Fruit fly (Drosophila melanogaster) whole organism, embryonic: ENCODE data around the gene HisCl1.

Source experiments
- Ada2b ChIP-seq: fragments of 200-800 bp; sonication (Bioruptor generic); IDR thresholded peaks from 2 replicates; pipeline ENCODE4 v1.3.6; 2022; ENCODE audit warnings: missing biosample characterization, missing genetic modification characterization
- BEAF-32 ChIP-seq: fragments of 200-800 bp; sonication (Bioruptor generic); optimal IDR thresholded peaks from 3 replicates; lab custom pipeline; 2017; ENCODE audit warnings: missing biosample characterization, missing genetic modification characterization, mild to moderate bottlenecking, moderate library complexity, missing genetic modification reagents
- CG10321 ChIP-seq: fragments of 200-800 bp; sonication (Bioruptor generic); IDR thresholded peaks from 2 replicates; pipeline ENCODE4 v1.3.6; 2022; ENCODE audit warnings: missing biosample characterization, missing genetic modification characterization
- CG10565 ChIP-seq: fragments of 200-800 bp; sonication (Bioruptor generic); optimal IDR thresholded peaks from 3 replicates; lab custom pipeline; 2016; ENCODE audit warnings: missing biosample characterization, mild to moderate bottlenecking, missing genetic modification characterization
- CG13123 ChIP-seq: fragments of 200-800 bp; sonication (Bioruptor generic); optimal IDR thresholded peaks from 2 replicates; lab custom pipeline; 2016; ENCODE audit warnings: missing biosample characterization, missing genetic modification characterization
- CG14710 ChIP-seq: fragments of 200-800 bp; sonication (Bioruptor generic); optimal IDR thresholded peaks from 3 replicates; lab custom pipeline; 2019; ENCODE audit warnings: missing biosample characterization, mild to moderate bottlenecking, missing genetic modification characterization, moderate library complexity
- CG1529 ChIP-seq: fragments of 200-800 bp; sonication (Bioruptor generic); optimal IDR thresholded peaks from 3 replicates; lab custom pipeline; 2018; ENCODE audit warnings: missing biosample characterization, missing genetic modification characterization
- CG16815 ChIP-seq: fragments of 200-800 bp; sonication (Bioruptor generic); optimal IDR thresholded peaks from 3 replicates; lab custom pipeline; 2017; ENCODE audit warnings: missing biosample characterization, mild to moderate bottlenecking, missing genetic modification characterization
- CG17361 ChIP-seq: fragments of 200-800 bp; sonication (Bioruptor generic); IDR thresholded peaks from 3 replicates; pipeline ENCODE4 v1.3.6; 2022; ENCODE audit warnings: missing biosample characterization, missing genetic modification characterization
- CG18476 ChIP-seq: fragments of 200-800 bp; sonication (Bioruptor generic); optimal IDR thresholded peaks from 2 replicates; lab custom pipeline; 2016; ENCODE audit warnings: missing biosample characterization, mild to moderate bottlenecking, missing genetic modification characterization
- CG2875 ChIP-seq: fragments of 200-800 bp; sonication (Bioruptor generic); optimal IDR thresholded peaks from 2 replicates; lab custom pipeline; 2017; ENCODE audit warnings: missing biosample characterization, mild to moderate bottlenecking, missing genetic modification characterization, missing genetic modification reagents
- CG3281 ChIP-seq: fragments of 200-800 bp; sonication (Bioruptor generic); optimal IDR thresholded peaks from 3 replicates; lab custom pipeline; 2017; ENCODE audit warnings: missing biosample characterization, mild to moderate bottlenecking, missing genetic modification characterization
- CG34224 ChIP-seq: fragments of 200-800 bp; sonication (Bioruptor generic); IDR thresholded peaks from 3 replicates; pipeline ENCODE4 v1.3.6; 2022; ENCODE audit warnings: missing biosample characterization, missing genetic modification characterization; ENCODE audit not compliant: partially characterized antibody
- CG34376 ChIP-seq: fragments of 200-800 bp; sonication (Bioruptor generic); optimal IDR thresholded peaks from 2 replicates; lab custom pipeline; 2018; ENCODE audit warnings: missing biosample characterization, mild to moderate bottlenecking, missing genetic modification characterization
- CG7372 ChIP-seq: fragments of 200-800 bp; sonication (Bioruptor generic); IDR thresholded peaks from 2 replicates; pipeline ENCODE4 v1.3.6; 2022; ENCODE audit warnings: missing biosample characterization, missing genetic modification characterization
- CG7928 ChIP-seq: fragments of 200-800 bp; sonication (Bioruptor generic); optimal IDR thresholded peaks from 2 replicates; lab custom pipeline; 2017; ENCODE audit warnings: missing biosample characterization, mild to moderate bottlenecking, missing genetic modification characterization
- CG8924 ChIP-seq: fragments of 200-800 bp; optimal IDR thresholded peaks from 3 replicates; lab custom pipeline; 2019; ENCODE audit warnings: missing biosample characterization, mild to moderate bottlenecking, missing genetic modification characterization, moderate library complexity
- Dbx ChIP-seq: fragments of 200-800 bp; sonication (Bioruptor generic); IDR thresholded peaks from 3 replicates; pipeline ENCODE4 v1.3.6; 2022; ENCODE audit warnings: missing biosample characterization, missing genetic modification characterization
- Deaf1 ChIP-seq: fragments of 200-800 bp; optimal IDR thresholded peaks from 3 replicates; lab custom pipeline; 2019; ENCODE audit warnings: missing biosample characterization, mild to moderate bottlenecking, missing genetic modification characterization, moderate library complexity
- Dip2 ChIP-seq: fragments of 200-800 bp; sonication (Bioruptor generic); IDR thresholded peaks from 2 replicates; pipeline ENCODE4 v1.3.6; 2022; ENCODE audit warnings: missing biosample characterization, missing genetic modification characterization
- HLHmδ ChIP-seq: fragments of 200-800 bp; sonication (Bioruptor generic); optimal IDR thresholded peaks from 2 replicates; lab custom pipeline; 2018; ENCODE audit warnings: missing biosample characterization, mild to moderate bottlenecking, missing genetic modification characterization, moderate library complexity
- HmgZ ChIP-seq: fragments of 200-800 bp; sonication (Bioruptor generic); optimal IDR thresholded peaks from 2 replicates; lab custom pipeline; 2018; ENCODE audit warnings: missing biosample characterization, mild to moderate bottlenecking, missing genetic modification characterization
- MESR4 ChIP-seq: fragments of 200-800 bp; sonication (Bioruptor generic); optimal IDR thresholded peaks from 2 replicates; lab custom pipeline; 2018; ENCODE audit warnings: missing biosample characterization, mild to moderate bottlenecking, missing genetic modification characterization, moderate library complexity
- Mes4 ChIP-seq: fragments of 200-800 bp; sonication (Bioruptor generic); optimal IDR thresholded peaks from 2 replicates; lab custom pipeline; 2016; ENCODE audit warnings: missing biosample characterization, missing genetic modification characterization
- PHDP ChIP-seq: fragments of 200-800 bp; sonication (Bioruptor generic); optimal IDR thresholded peaks from 3 replicates; lab custom pipeline; 2018; ENCODE audit warnings: missing biosample characterization, mild to moderate bottlenecking, missing genetic modification characterization, moderate library complexity
- Pdp1 ChIP-seq, 2 experiments: fragments of 200-800 bp; sonication (Bioruptor generic); optimal IDR thresholded peaks; 3 replicates each; lab custom pipeline; 2016; ENCODE audit warnings: missing biosample characterization in 2 of 2, missing genetic modification characterization in 2 of 2, mild to moderate bottlenecking in 1 of 2, moderate library complexity in 1 of 2
- Rfx ChIP-seq: fragments of 200-800 bp; sonication (Bioruptor generic); IDR thresholded peaks from 2 replicates; pipeline ENCODE4 v1.3.6; 2022; ENCODE audit warnings: missing biosample characterization, missing genetic modification characterization
- Side ChIP-seq: fragments of 200-800 bp; sonication (Bioruptor generic); optimal IDR thresholded peaks from 2 replicates; lab custom pipeline; 2016; ENCODE audit warnings: missing biosample characterization, missing genetic modification characterization
- Tbp ChIP-seq: fragments of >200 bp; optimal IDR thresholded peaks from 2 replicates; lab custom pipeline; 2018; ENCODE audit warnings: missing biosample characterization, missing genetic modification characterization
- amos ChIP-seq: fragments of 200-800 bp; sonication (Bioruptor generic); IDR thresholded peaks from 2 replicates; pipeline ENCODE4 v1.3.6; 2022; ENCODE audit warnings: missing biosample characterization, missing genetic modification characterization; ENCODE audit not compliant: partially characterized antibody
- ara ChIP-seq: fragments of 200-800 bp; sonication (Bioruptor generic); IDR thresholded peaks from 2 replicates; pipeline ENCODE4 v1.3.6; 2022; ENCODE audit warnings: missing biosample characterization, missing genetic modification characterization
- ftz-f1 ChIP-seq: fragments of 200-800 bp; sonication (Bioruptor generic); optimal IDR thresholded peaks from 2 replicates; lab custom pipeline; 2016; ENCODE audit warnings: missing biosample characterization, missing genetic modification characterization
- grau ChIP-seq: fragments of 200-800 bp; optimal IDR thresholded peaks from 3 replicates; lab custom pipeline; 2019; ENCODE audit warnings: missing biosample characterization, mild to moderate bottlenecking, missing genetic modification characterization, moderate library complexity
- gsb-n ChIP-seq: fragments of 200-800 bp; sonication (Bioruptor generic); optimal IDR thresholded peaks from 3 replicates; lab custom pipeline; 2018; ENCODE audit warnings: missing biosample characterization, mild to moderate bottlenecking, missing genetic modification characterization
- jumu ChIP-seq: fragments of 200-800 bp; sonication (Bioruptor generic); optimal IDR thresholded peaks from 3 replicates; lab custom pipeline; 2016; ENCODE audit warnings: missing biosample characterization, missing genetic modification characterization
- kay ChIP-seq: fragments of 200-800 bp; sonication (Bioruptor generic); optimal IDR thresholded peaks from 2 replicates; lab custom pipeline; 2016; ENCODE audit warnings: missing biosample characterization, missing genetic modification characterization
- ken ChIP-seq: fragments of 200-800 bp; sonication (Bioruptor generic); IDR thresholded peaks from 3 replicates; pipeline ENCODE4 v1.3.6; 2022; ENCODE audit warnings: missing biosample characterization, missing genetic modification characterization
- nerfin-2 ChIP-seq: fragments of 200-800 bp; sonication (Bioruptor generic); IDR thresholded peaks from 2 replicates; pipeline ENCODE4 v1.3.6; 2022; ENCODE audit warnings: missing biosample characterization, missing genetic modification characterization; ENCODE audit not compliant: partially characterized antibody
- phol ChIP-seq: fragments of 200-800 bp; sonication (Bioruptor generic); optimal IDR thresholded peaks from 3 replicates; lab custom pipeline; 2018; ENCODE audit warnings: missing biosample characterization, mild to moderate bottlenecking, missing genetic modification characterization, moderate library complexity
- pum ChIP-seq: fragments of 200-800 bp; sonication (Bioruptor generic); optimal IDR thresholded peaks from 2 replicates; lab custom pipeline; 2016; ENCODE audit warnings: missing biosample characterization, missing genetic modification characterization
- row ChIP-seq: fragments of 200-800 bp; sonication (Bioruptor generic); IDR thresholded peaks from 3 replicates; pipeline ENCODE4 v1.3.6; 2022; ENCODE audit warnings: missing biosample characterization, missing genetic modification characterization
- sd ChIP-seq: fragments of 200-800 bp; sonication (Bioruptor generic); optimal IDR thresholded peaks from 3 replicates; lab custom pipeline; 2018; ENCODE audit warnings: missing biosample characterization, mild to moderate bottlenecking, missing genetic modification characterization, moderate library complexity
- sens-2 ChIP-seq: fragments of 200-800 bp; sonication (Bioruptor generic); IDR thresholded peaks from 2 replicates; pipeline ENCODE4 v1.3.6; 2022; ENCODE audit warnings: missing biosample characterization, missing genetic modification characterization
- stwl ChIP-seq: fragments of 200-800 bp; sonication (Bioruptor generic); optimal IDR thresholded peaks from 3 replicates; lab custom pipeline; 2018; ENCODE audit warnings: missing biosample characterization, mild to moderate bottlenecking, missing genetic modification characterization, moderate library complexity
- trh ChIP-seq: fragments of 200-800 bp; sonication (Bioruptor generic); optimal IDR thresholded peaks from 2 replicates; lab custom pipeline; 2016; ENCODE audit warnings: missing biosample characterization, missing genetic modification characterization
- ttk ChIP-seq: fragments of 200-800 bp; sonication (Bioruptor generic); IDR thresholded peaks from 2 replicates; pipeline ENCODE4 v2.1.2; 2022; ENCODE audit warnings: missing biosample characterization, missing genetic modification characterization
- yki ChIP-seq: fragments of >200 bp; optimal IDR thresholded peaks from 3 replicates; lab custom pipeline; 2018
- zfh2 ChIP-seq: fragments of 200-800 bp; sonication (Bioruptor generic); optimal IDR thresholded peaks from 2 replicates; lab custom pipeline; 2016; ENCODE audit warnings: missing biosample characterization, missing genetic modification characterization

The HisCl1 gene

dm6 chr3R:11778012-11778865 lies 8.7 kb upstream of the HisCl1 start (continued):
- TF ChIP-seq kay (GFP tag; lab: Kevin White, UChicago), result peak; percentile 13
- no peak; the same call in 1 of the 2 replicates for TF ChIP-seq CG10321 (GFP tag; lab: Robert Waterston, UW)
- TF ChIP-seq PHDP (tag; lab: Kevin White, UChicago), result peak; percentile 24
- TF ChIP-seq BEAF-32 (GFP tag; lab: Kevin White, UChicago), result no peak
- peak; percentile 77 for TF ChIP-seq sd (tag; lab: Kevin White, UChicago)
- peak; percentile 65 for TF ChIP-seq CG3281 (GFP tag; lab: Kevin White, UChicago)
- peak; percentile 12 for TF ChIP-seq yki (lab: Kevin White, UChicago)
- peak; percentile 59; the same call in 2 of the 3 replicates for TF ChIP-seq Dbx
- TF ChIP-seq grau (tag; lab: Kevin White, UChicago), result peak; percentile 70
- TF ChIP-seq CG17361 (GFP tag; lab: Robert Waterston, UW), result peak; percentile 85
- TF ChIP-seq MESR4 (GFP tag; lab: Kevin White, UChicago), result peak; percentile 14
- TF ChIP-seq HLHmδ (GFP tag; lab: Kevin White, UChicago), result peak; percentile 86
- peak; percentile 19 for TF ChIP-seq ttk (GFP tag; lab: Robert Waterston, UW)
- peak; percentile 53; the same call in 1 of the 2 replicates for TF ChIP-seq nerfin-2 (GFP tag; lab: Robert Waterston, UW)
- TF ChIP-seq CG7372 (GFP tag; lab: Robert Waterston, UW), result no peak
- TF ChIP-seq trh (GFP tag; lab: Kevin White, UChicago), result no peak
- peak in 1 of 2 experiments; percentile 42 for TF ChIP-seq Pdp1 (GFP tag; optimal IDR thresholded peaks at IDR 0.05; lab: Kevin White, UChicago)
- peak; percentile 43; the same call in 1 of the 3 replicates for TF ChIP-seq ken (GFP tag; lab: Robert Waterston, UW)
- TF ChIP-seq Side (GFP tag; lab: Kevin White, UChicago), result peak; percentile 64
- TF ChIP-seq Ada2b (GFP tag; lab: Robert Waterston, UW), result no peak
- peak; percentile 55 for TF ChIP-seq CG1529 (GFP tag; lab: Kevin White, UChicago)
- TF ChIP-seq CG34376 (GFP tag; lab: Kevin White, UChicago), result peak; percentile 45
- TF ChIP-seq stwl (tag; lab: Kevin White, UChicago), result no peak
- TF ChIP-seq CG14710 (tag; lab: Kevin White, UChicago), result peak; percentile 69
- peak; percentile 36 for TF ChIP-seq gsb-n (tag; lab: Kevin White, UChicago)
- TF ChIP-seq CG34224 (GFP tag; lab: Robert Waterston, UW), result no peak
- TF ChIP-seq zfh2, result peak; percentile 48
- peak; percentile 65 for TF ChIP-seq phol (tag; lab: Kevin White, UChicago)
- TF ChIP-seq ara (GFP tag; lab: Robert Waterston, UW), result peak; percentile 43
- TF ChIP-seq row (GFP tag; lab: Robert Waterston, UW), result peak; percentile 94
- peak; percentile 50; the same call in 1 of the 2 replicates for TF ChIP-seq Rfx (GFP tag; lab: Robert Waterston, UW)
- TF ChIP-seq CG18476, result peak; percentile 29
- peak; percentile 87 for TF ChIP-seq Deaf1 (tag; lab: Kevin White, UChicago)
- TF ChIP-seq Dip2, result no peak
- peak; percentile 59 for TF ChIP-seq Mes4
- TF ChIP-seq CG7928 (GFP tag; lab: Kevin White, UChicago), result peak; percentile 1
- peak; percentile 21 for TF ChIP-seq CG10565
- TF ChIP-seq CG16815 (GFP tag; lab: Kevin White, UChicago), result peak; percentile 82
- peak; percentile 67 for TF ChIP-seq CG8924 (tag; lab: Kevin White, UChicago)
- peak; percentile 23 for TF ChIP-seq CG2875
- TF ChIP-seq CG13123 (GFP tag; lab: Kevin White, UChicago), result peak; percentile 27
- peak; percentile 53 for TF ChIP-seq amos (GFP tag; lab: Robert Waterston, UW)
- peak; percentile 49; the same call in 1 of the 2 replicates for TF ChIP-seq sens-2 (GFP tag; lab: Robert Waterston, UW)
- peak; percentile 26 for TF ChIP-seq ftz-f1 (GFP tag; lab: Kevin White, UChicago)
- TF ChIP-seq jumu (GFP tag; lab: Kevin White, UChicago), result peak; percentile 45
- peak; percentile 9 for TF ChIP-seq HmgZ (tag; lab: Kevin White, UChicago)
- TF ChIP-seq pum, result no peak
- TF ChIP-seq Tbp (GFP tag; lab: Kevin White, UChicago), result no peak
